Fruit fly (Drosophila melanogaster) whole organism, embryonic: ENCODE data around the gene CG42449.
A peak's percentile ranks its signal among the peaks of the same experiment; 100 is the strongest.

Source experiments
- B-H2 ChIP-seq: fragments of 200-800 bp; sonication (Bioruptor generic); optimal IDR thresholded peaks from 2 replicates; lab custom pipeline; 2018; ENCODE audit warnings: missing biosample characterization, mild to moderate bottlenecking, missing genetic modification characterization
- BEAF-32 ChIP-seq: fragments of 200-800 bp; sonication (Bioruptor generic); optimal IDR thresholded peaks from 3 replicates; lab custom pipeline; 2017; ENCODE audit warnings: missing biosample characterization, missing genetic modification characterization, mild to moderate bottlenecking, moderate library complexity, missing genetic modification reagents
- CG10321 ChIP-seq: fragments of 200-800 bp; sonication (Bioruptor generic); IDR thresholded peaks from 2 replicates; pipeline ENCODE4 v1.3.6; 2022; ENCODE audit warnings: missing biosample characterization, missing genetic modification characterization
- CG10543 ChIP-seq: fragments of 200-800 bp; sonication (Bioruptor generic); optimal IDR thresholded peaks from 3 replicates; lab custom pipeline; 2017; ENCODE audit warnings: missing biosample characterization, mild to moderate bottlenecking, missing genetic modification characterization, moderate library complexity
- CG11504 ChIP-seq: fragments of 200-800 bp; sonication (Bioruptor generic); optimal IDR thresholded peaks from 3 replicates; lab custom pipeline; 2019; ENCODE audit warnings: missing biosample characterization, mild to moderate bottlenecking, missing genetic modification characterization, moderate library complexity
- CG12071 ChIP-seq: fragments of 200-800 bp; sonication (Bioruptor generic); optimal IDR thresholded peaks from 3 replicates; lab custom pipeline; 2018; ENCODE audit warnings: missing biosample characterization, mild to moderate bottlenecking, missing genetic modification characterization
- CG13296 ChIP-seq: fragments of 200-800 bp; sonication (Bioruptor generic); optimal IDR thresholded peaks from 3 replicates; lab custom pipeline; 2018; ENCODE audit warnings: missing biosample characterization, mild to moderate bottlenecking, missing genetic modification characterization
- CG13894 ChIP-seq: fragments of 200-800 bp; sonication (Bioruptor generic); optimal IDR thresholded peaks from 3 replicates; lab custom pipeline; 2018; ENCODE audit warnings: missing biosample characterization, mild to moderate bottlenecking, missing genetic modification characterization, moderate library complexity
- CG15514 ChIP-seq: fragments of 200-800 bp; sonication (Bioruptor generic); optimal IDR thresholded peaks from 3 replicates; lab custom pipeline; 2017; ENCODE audit warnings: missing biosample characterization, missing genetic modification characterization, mild to moderate bottlenecking, moderate library complexity, missing genetic modification reagents
- CG16779 ChIP-seq: fragments of 200-800 bp; sonication (Bioruptor generic); IDR thresholded peaks from 2 replicates; pipeline ENCODE4 v1.3.6; 2022; ENCODE audit warnings: missing biosample characterization, missing genetic modification characterization
- CG18011 ChIP-seq: fragments of 200-800 bp; sonication (Bioruptor generic); optimal IDR thresholded peaks from 2 replicates; lab custom pipeline; 2017; ENCODE audit warnings: missing biosample characterization, missing genetic modification characterization, mild to moderate bottlenecking, moderate library complexity, missing genotype
- CG18599 ChIP-seq: fragments of 200-800 bp; sonication (Bioruptor generic); optimal IDR thresholded peaks from 3 replicates; lab custom pipeline; 2017; ENCODE audit warnings: missing biosample characterization, missing genetic modification characterization, mild to moderate bottlenecking, moderate library complexity, missing genetic modification reagents
- CG31365 ChIP-seq: fragments of 200-800 bp; sonication (Bioruptor generic); optimal IDR thresholded peaks from 2 replicates; lab custom pipeline; 2018; ENCODE audit warnings: missing biosample characterization, mild to moderate bottlenecking, missing genetic modification characterization
- CG31441 ChIP-seq: fragments of 200-800 bp; sonication (Bioruptor generic); IDR thresholded peaks from 2 replicates; pipeline ENCODE4 v1.3.6; 2022; ENCODE audit warnings: missing biosample characterization, missing genetic modification characterization
- CG32532 ChIP-seq: fragments of 200-800 bp; sonication (Bioruptor generic); IDR thresholded peaks from 2 replicates; pipeline ENCODE4 v1.3.6; 2022; ENCODE audit warnings: missing biosample characterization, missing genetic modification characterization
- CG3281 ChIP-seq: fragments of 200-800 bp; sonication (Bioruptor generic); optimal IDR thresholded peaks from 3 replicates; lab custom pipeline; 2017; ENCODE audit warnings: missing biosample characterization, mild to moderate bottlenecking, missing genetic modification characterization
- CG34376 ChIP-seq: fragments of 200-800 bp; sonication (Bioruptor generic); optimal IDR thresholded peaks from 2 replicates; lab custom pipeline; 2018; ENCODE audit warnings: missing biosample characterization, mild to moderate bottlenecking, missing genetic modification characterization
- CG42726 ChIP-seq: fragments of 200-800 bp; sonication (Bioruptor generic); IDR thresholded peaks from 2 replicates; pipeline ENCODE4 v1.3.6; 2022; ENCODE audit warnings: missing biosample characterization, missing genetic modification characterization; ENCODE audit not compliant: partially characterized antibody
- CG6765 ChIP-seq: fragments of 200-800 bp; sonication (Bioruptor generic); optimal IDR thresholded peaks from 3 replicates; lab custom pipeline; 2017; ENCODE audit warnings: missing biosample characterization, mild to moderate bottlenecking, missing genetic modification characterization
- CG7372 ChIP-seq: fragments of 200-800 bp; sonication (Bioruptor generic); IDR thresholded peaks from 2 replicates; pipeline ENCODE4 v1.3.6; 2022; ENCODE audit warnings: missing biosample characterization, missing genetic modification characterization
- CG8290 ChIP-seq, 3 experiments: fragments of 200-800 bp; sonication (Bioruptor generic); optimal IDR thresholded peaks; 2 replicates each; lab custom pipeline; 2016 to 2019; ENCODE audit warnings: missing biosample characterization in 3 of 3, missing genetic modification characterization in 3 of 3, mild to moderate bottlenecking in 2 of 3, moderate library complexity in 1 of 3
- Deaf1 ChIP-seq: fragments of 200-800 bp; optimal IDR thresholded peaks from 3 replicates; lab custom pipeline; 2019; ENCODE audit warnings: missing biosample characterization, mild to moderate bottlenecking, missing genetic modification characterization, moderate library complexity
- Doc3 ChIP-seq: fragments of 200-800 bp; sonication (Bioruptor generic); IDR thresholded peaks from 3 replicates; pipeline ENCODE4 v1.3.6; 2022; ENCODE audit warnings: missing biosample characterization, missing genetic modification characterization; ENCODE audit not compliant: partially characterized antibody
- E2f2 ChIP-seq: fragments of 200-800 bp; sonication (Bioruptor generic); IDR thresholded peaks from 2 replicates; pipeline ENCODE4 v1.3.6; 2022; ENCODE audit warnings: missing biosample characterization, missing genetic modification characterization
- Ets97D ChIP-seq: fragments of 200-800 bp; sonication (Bioruptor generic); optimal IDR thresholded peaks from 3 replicates; lab custom pipeline; 2016; ENCODE audit warnings: missing biosample characterization, missing genetic modification characterization
- Hand ChIP-seq: fragments of 200-800 bp; sonication (Bioruptor generic); optimal IDR thresholded peaks from 2 replicates; lab custom pipeline; 2017; ENCODE audit warnings: mild to moderate bottlenecking, missing biosample characterization, missing genetic modification reagents, missing genetic modification characterization
- Hsf ChIP-seq: fragments of 200-800 bp; sonication (Bioruptor generic); optimal IDR thresholded peaks from 3 replicates; lab custom pipeline; 2016; ENCODE audit warnings: missing biosample characterization, missing genetic modification characterization
- Lim3 ChIP-seq: fragments of 200-800 bp; sonication (Bioruptor generic); IDR thresholded peaks from 2 replicates; pipeline ENCODE4 v1.3.6; 2022; ENCODE audit warnings: missing biosample characterization, missing genetic modification characterization
- Med ChIP-seq: fragments of 200-800 bp; sonication (Bioruptor generic); peaks from one replicate; lab custom pipeline; 2016; ENCODE audit warnings: missing biosample characterization, missing genetic modification characterization, mild to moderate bottlenecking, inconsistent platforms, moderate library complexity
- Myb ChIP-seq: fragments of 200-800 bp; sonication (Bioruptor generic); optimal IDR thresholded peaks from 2 replicates; lab custom pipeline; 2016; ENCODE audit warnings: missing biosample characterization, missing genetic modification characterization
- Trl ChIP-seq, 3 experiments: fragments of >200 bp in 2 of 3; fragments of 200-800 bp in 1 of 3; sonication (Bioruptor generic) in 1 of 3; optimal IDR thresholded peaks; 2 replicates in 1 of 3; 3 replicates in 2 of 3; lab custom pipeline; 2016 to 2017; ENCODE audit warnings: missing biosample characterization in 1 of 3, missing genetic modification characterization in 1 of 3
- YL-1 ChIP-seq: fragments of 200-800 bp; sonication (Bioruptor generic); optimal IDR thresholded peaks from 3 replicates; lab custom pipeline; 2017; ENCODE audit warnings: missing biosample characterization, mild to moderate bottlenecking, missing genetic modification characterization
- abd-A ChIP-seq: fragments of 200-800 bp; sonication (Bioruptor generic); optimal IDR thresholded peaks from 3 replicates; lab custom pipeline; 2019; ENCODE audit warnings: missing biosample characterization, mild to moderate bottlenecking, missing genetic modification characterization, moderate library complexity
- caup ChIP-seq: fragments of 200-800 bp; sonication (Bioruptor generic); optimal IDR thresholded peaks from 3 replicates; lab custom pipeline; 2017; ENCODE audit warnings: missing biosample characterization, mild to moderate bottlenecking, missing genetic modification characterization, moderate library complexity; ENCODE audit not compliant: severe bottlenecking
- fd3F ChIP-seq: fragments of 200-800 bp; sonication (Bioruptor generic); optimal IDR thresholded peaks from 2 replicates; lab custom pipeline; 2018; ENCODE audit warnings: missing biosample characterization, mild to moderate bottlenecking, missing genetic modification characterization, moderate library complexity
- ken ChIP-seq: fragments of 200-800 bp; sonication (Bioruptor generic); IDR thresholded peaks from 3 replicates; pipeline ENCODE4 v1.3.6; 2022; ENCODE audit warnings: missing biosample characterization, missing genetic modification characterization
- mirr ChIP-seq: fragments of 200-800 bp; sonication (Bioruptor generic); optimal IDR thresholded peaks from 3 replicates; lab custom pipeline; 2018; ENCODE audit warnings: missing biosample characterization, mild to moderate bottlenecking, missing genetic modification characterization
- nerfin-1 ChIP-seq: fragments of 200-800 bp; sonication (Bioruptor generic); optimal IDR thresholded peaks from 3 replicates; lab custom pipeline; 2019; ENCODE audit warnings: missing biosample characterization, mild to moderate bottlenecking, missing genetic modification characterization, moderate library complexity
- nerfin-2 ChIP-seq: fragments of 200-800 bp; sonication (Bioruptor generic); IDR thresholded peaks from 2 replicates; pipeline ENCODE4 v1.3.6; 2022; ENCODE audit warnings: missing biosample characterization, missing genetic modification characterization; ENCODE audit not compliant: partially characterized antibody
- odd ChIP-seq: fragments of 200-800 bp; sonication (Bioruptor generic); optimal IDR thresholded peaks from 2 replicates; lab custom pipeline; 2017; ENCODE audit warnings: missing biosample characterization, mild to moderate bottlenecking, missing genetic modification characterization
- onecut ChIP-seq: fragments of 200-800 bp; sonication (Bioruptor generic); IDR thresholded peaks from 2 replicates; pipeline ENCODE4 v1.3.6; 2022; ENCODE audit warnings: missing biosample characterization, missing genetic modification characterization
- pzg ChIP-seq: fragments of 200-800 bp; sonication (Bioruptor generic); optimal IDR thresholded peaks from 3 replicates; lab custom pipeline; 2018; ENCODE audit warnings: missing biosample characterization, mild to moderate bottlenecking, missing genetic modification characterization, moderate library complexity
- sd ChIP-seq: fragments of 200-800 bp; sonication (Bioruptor generic); optimal IDR thresholded peaks from 3 replicates; lab custom pipeline; 2018; ENCODE audit warnings: missing biosample characterization, mild to moderate bottlenecking, missing genetic modification characterization, moderate library complexity
- toy ChIP-seq: fragments of 200-800 bp; sonication (Bioruptor generic); IDR thresholded peaks from 2 replicates; pipeline ENCODE4 v1.3.6; 2022; ENCODE audit warnings: missing biosample characterization, missing genetic modification characterization
- vvl ChIP-seq: fragments of 200-800 bp; sonication (Bioruptor generic); IDR thresholded peaks from 2 replicates; pipeline ENCODE4 v1.3.6; 2022; ENCODE audit warnings: missing biosample characterization, missing genetic modification characterization

CG42449 gene

DNA sequence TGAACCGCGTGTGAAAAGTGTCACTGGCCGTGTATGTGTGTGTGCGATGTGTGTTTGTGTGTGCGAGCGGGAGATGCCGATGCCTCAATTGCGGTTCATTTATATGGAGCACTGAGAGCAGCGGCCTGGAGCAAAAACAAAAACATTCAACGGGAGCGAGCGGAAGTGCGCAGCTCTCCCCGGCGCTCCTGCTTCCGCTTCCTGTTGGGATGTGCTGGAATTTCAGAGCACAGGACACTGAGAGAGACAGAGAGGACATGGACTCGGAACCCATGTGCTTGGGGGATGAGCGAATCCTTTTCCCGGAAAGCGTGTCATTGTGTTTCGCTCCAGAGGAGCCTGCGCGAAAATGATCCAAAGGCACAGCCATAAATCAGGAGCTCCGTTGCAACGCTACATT, 18.8 kb upstream of the CG42449 start (continued):
- TF ChIP-seq CG10321 (GFP tag; lab: Robert Waterston, UW), result no peak
- no peak for TF ChIP-seq Doc3 (GFP tag; lab: Robert Waterston, UW)
- TF ChIP-seq mirr (GFP tag; lab: Kevin White, UChicago), result peak; percentile 72
- no peak for TF ChIP-seq Myb (GFP tag; lab: Kevin White, UChicago)
- peak; percentile 71 for TF ChIP-seq odd (GFP tag; lab: Kevin White, UChicago)
- 0 out of 2 replicates have a peak, but pooled peaks have one; percentile 10 for TF ChIP-seq CG16779 (GFP tag; lab: Robert Waterston, UW)
- TF ChIP-seq CG10543 (GFP tag; lab: Kevin White, UChicago), result peak; percentile 67
- TF ChIP-seq Deaf1, result peak; percentile 12
- TF ChIP-seq CG32532, result peak; percentile 35; the same call in 1 of the 2 replicates
- no peak for TF ChIP-seq Lim3 (GFP tag; lab: Robert Waterston, UW)
- 0 out of 3 replicates have a peak, but pooled peaks have one; percentile 22 for TF ChIP-seq ken (GFP tag; lab: Robert Waterston, UW)
- peak; percentile 76 for TF ChIP-seq CG18599
- TF ChIP-seq CG18011 (GFP tag; lab: Kevin White, UChicago), result no peak
- TF ChIP-seq B-H2 (GFP tag; lab: Kevin White, UChicago), result peak; percentile 28
- TF ChIP-seq Ets97D (GFP tag; lab: Kevin White, UChicago), result peak; percentile 73
- peak; percentile 29 for TF ChIP-seq YL-1 (GFP tag; lab: Kevin White, UChicago)
- TF ChIP-seq CG15514 (GFP tag; lab: Kevin White, UChicago), result peak; percentile 62
- TF ChIP-seq CG34376, result peak; percentile 87
- 0 out of 2 replicates have a peak, but pooled peaks have one; percentile 13 for TF ChIP-seq E2f2 (GFP tag; lab: Robert Waterston, UW)
- no peak for TF ChIP-seq Hsf
- TF ChIP-seq CG13894 (tag; lab: Kevin White, UChicago), result peak; percentile 42
- peak; percentile 68 for TF ChIP-seq caup (GFP tag; lab: Kevin White, UChicago)
- peak; percentile 93 for TF ChIP-seq nerfin-1 (tag; lab: Kevin White, UChicago)
- TF ChIP-seq CG8290 (GFP tag; optimal IDR thresholded peaks at IDR 0.05; lab: Kevin White, UChicago), result no peak
- TF ChIP-seq CG8290 (tag; optimal IDR thresholded peaks at IDR 0.05; lab: Kevin White, UChicago), result peak in 1 of 2 experiments; percentile 53
- TF ChIP-seq CG31441, result peak; percentile 22; the same call in 1 of the 2 replicates
- peak; percentile 64 for TF ChIP-seq CG3281 (GFP tag; lab: Kevin White, UChicago)
- no peak for TF ChIP-seq CG7372 (GFP tag; lab: Robert Waterston, UW)
- peak; percentile 70 for TF ChIP-seq Hand (GFP tag; lab: Kevin White, UChicago)
- TF ChIP-seq onecut, result peak; percentile 34; the same call in 1 of the 2 replicates
- peak; percentile 74 for TF ChIP-seq CG13296 (GFP tag; lab: Kevin White, UChicago)
- TF ChIP-seq CG42726, result no peak
- no peak for TF ChIP-seq toy (GFP tag; lab: Robert Waterston, UW)
- TF ChIP-seq CG11504, result no peak
- peak; percentile 50 for TF ChIP-seq CG31365 (tag; lab: Kevin White, UChicago)
- TF ChIP-seq vvl (GFP tag; lab: Robert Waterston, UW), result peak; percentile 46; the same call in 1 of the 2 replicates
- no peak for TF ChIP-seq fd3F
- peak; percentile 0 for TF ChIP-seq pzg (GFP tag; lab: Kevin White, UChicago)
- peak; percentile 72 for TF ChIP-seq CG6765
- peak; percentile 67 for TF ChIP-seq abd-A
- peak; percentile 77 for TF ChIP-seq CG12071 (GFP tag; lab: Kevin White, UChicago)
- no peak for TF ChIP-seq BEAF-32 (GFP tag; lab: Kevin White, UChicago)
- TF ChIP-seq nerfin-2, result no peak
- peak; percentile 56 for TF ChIP-seq sd
- peak in 1 of 2 experiments; percentile 61 for TF ChIP-seq Trl (optimal IDR thresholded peaks at IDR 0.05; lab: Kevin White, UChicago)
- TF ChIP-seq Trl (GFP tag; optimal IDR thresholded peaks at IDR 0.05; lab: Kevin White, UChicago), result no peak
- TF ChIP-seq Med (GFP tag; lab: Kevin White, UChicago), result peak; percentile 56
